Worm (Caenorhabditis elegans) whole organism, dauer: ENCODE results near the gene folt-1.
"Not testable (repeated sequence)": the region's sequence is repeated elsewhere in the genome, so short reads cannot be mapped to it uniquely, and the experiment has no call there.

ENCODE experiments used
- unc-62 ChIP-seq: sonication (generic microtip); optimal IDR thresholded peaks from 2 replicates; lab custom pipeline; 2017; ENCODE audit warnings: missing biosample characterization, missing genetic modification reagents, missing genetic modification characterization

Gene folt-1

DNA sequence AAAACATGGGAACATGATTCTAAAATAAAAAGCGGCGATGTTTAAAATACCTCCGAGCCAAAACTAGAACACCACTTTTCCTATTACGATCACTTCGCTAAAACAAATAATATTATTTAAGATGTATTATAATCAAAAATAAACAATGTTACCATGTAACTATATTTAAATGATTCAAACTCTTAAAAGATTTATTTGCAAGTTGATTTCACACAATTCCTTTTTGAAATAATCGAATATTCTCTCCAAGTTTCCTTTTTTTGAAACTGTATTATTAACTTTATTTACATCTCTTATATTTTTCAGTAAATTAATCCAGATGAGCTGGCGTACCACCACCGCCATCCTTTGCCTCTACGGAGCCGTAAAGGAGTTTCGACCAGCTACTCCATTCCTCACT lies at the start of gene folt-1:
TSS of gene folt-1 (plus strand) at position 301 of the 400 bp plus-strand sequence.
- no peak for TF ChIP-seq unc-62

DNA sequence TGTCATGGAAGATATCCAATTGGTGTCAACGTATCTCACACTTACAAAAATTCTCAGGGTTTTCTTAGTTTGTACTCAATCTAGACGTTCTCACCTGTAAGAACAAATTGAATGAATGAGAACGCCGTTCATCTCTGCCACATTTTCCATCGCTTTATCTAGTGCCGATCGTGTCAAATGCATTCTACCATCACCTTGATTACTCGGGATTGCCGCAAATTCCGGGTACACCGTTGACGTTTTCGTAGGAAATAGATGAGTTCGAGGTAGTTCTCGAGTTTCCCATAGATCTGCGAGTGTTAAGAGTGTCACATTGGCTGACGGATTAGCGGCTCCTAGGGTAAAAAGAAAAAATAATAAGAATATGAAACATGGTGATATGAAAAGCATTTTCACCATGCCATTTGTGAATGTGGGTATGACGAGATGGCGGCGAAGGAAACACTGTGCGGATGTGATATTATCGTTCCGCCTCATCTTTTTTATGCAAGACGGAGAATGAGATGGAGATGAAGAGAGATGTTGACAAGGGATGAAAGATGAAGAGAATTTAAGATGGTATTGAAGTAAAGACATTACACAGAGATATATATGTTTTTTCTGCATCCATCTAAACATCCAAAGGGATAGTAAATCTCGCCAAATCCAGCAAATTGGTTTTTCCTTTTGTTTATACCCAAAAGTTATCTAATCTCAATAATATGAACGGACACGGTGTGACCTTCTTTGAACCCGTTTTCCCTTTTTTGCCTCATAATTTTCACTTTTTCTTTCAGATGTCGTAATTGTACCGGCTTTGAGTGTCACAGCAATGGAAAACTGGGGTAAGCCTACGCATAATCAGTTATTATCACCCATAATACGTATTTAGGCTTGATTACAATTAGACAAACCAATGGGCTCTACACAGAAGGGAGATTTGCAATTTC lies 47.9 kb upstream of the folt-1 start, which contains the start of gene lact-8:
TSS of gene lact-8 (minus strand) at position 445 of the 929 bp plus-strand sequence.
- no peak for TF ChIP-seq unc-62

DNA sequence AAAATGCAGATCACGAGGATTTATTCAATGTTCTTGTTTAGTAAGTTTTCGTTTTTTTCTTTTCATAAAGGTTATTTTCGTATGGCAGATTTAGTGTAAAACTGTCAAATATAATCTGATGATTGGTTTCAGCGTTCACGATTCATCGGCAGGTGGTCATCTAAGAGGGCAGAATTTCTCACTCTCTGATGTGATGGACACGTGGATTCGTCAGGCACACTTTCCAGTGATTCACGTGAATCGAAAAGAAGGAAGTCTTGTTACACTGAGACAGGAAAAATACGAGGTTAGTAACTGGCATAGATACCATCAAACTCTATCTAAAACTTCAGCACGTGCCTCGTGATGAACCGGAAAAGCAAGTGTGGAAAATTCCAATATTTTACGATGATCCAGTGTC lies 46.6 kb upstream of the folt-1 start:
- no peak for TF ChIP-seq unc-62

DNA sequence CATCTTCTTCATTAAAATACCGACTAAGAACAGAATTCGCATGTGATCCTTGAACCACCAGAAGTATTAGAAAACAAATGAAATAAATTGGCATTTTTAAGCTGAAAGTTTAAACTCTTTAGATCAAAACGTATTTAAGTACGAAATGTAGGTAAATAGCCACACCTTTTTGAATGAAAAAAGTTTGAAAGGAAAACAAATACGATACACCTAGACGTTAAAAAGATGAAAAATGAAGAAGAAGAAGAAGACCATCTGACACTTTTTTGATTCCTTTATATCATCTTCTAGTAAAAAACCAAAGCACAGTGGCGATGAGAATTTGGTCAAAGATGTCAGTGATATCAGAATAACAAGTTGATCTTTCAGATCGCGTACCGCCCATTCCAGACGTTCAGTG lies 45.4 kb upstream of the folt-1 start, which contains the start of gene Y42A5A.3:
TSS of gene Y42A5A.3 (minus strand) at position 101 of the 400 bp plus-strand sequence.
- TF ChIP-seq unc-62, result no peak

DNA sequence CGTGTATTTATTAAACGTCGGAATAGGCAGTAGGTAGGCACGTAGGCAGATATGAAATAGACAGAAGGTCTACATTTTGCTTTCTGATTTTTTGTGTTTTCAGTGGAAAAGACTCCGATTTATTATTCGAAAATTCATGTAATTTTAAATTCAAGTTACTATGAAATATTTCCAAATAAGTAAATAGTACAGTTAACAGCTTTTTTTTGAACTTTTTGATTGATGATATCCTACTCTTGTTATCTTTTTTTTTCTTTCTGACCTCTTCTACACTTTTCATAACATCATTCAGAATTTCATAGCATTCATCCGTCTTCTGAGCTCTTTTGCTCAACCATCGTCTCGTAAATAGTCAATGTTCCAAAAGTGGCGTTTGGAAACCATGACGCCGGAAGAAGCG lies 42.7 kb upstream of the folt-1 start, which contains the start of gene cdkl-1:
TSS of gene cdkl-1 (plus strand) at position 301 of the 400 bp plus-strand sequence.
- TF ChIP-seq unc-62, result no peak

DNA sequence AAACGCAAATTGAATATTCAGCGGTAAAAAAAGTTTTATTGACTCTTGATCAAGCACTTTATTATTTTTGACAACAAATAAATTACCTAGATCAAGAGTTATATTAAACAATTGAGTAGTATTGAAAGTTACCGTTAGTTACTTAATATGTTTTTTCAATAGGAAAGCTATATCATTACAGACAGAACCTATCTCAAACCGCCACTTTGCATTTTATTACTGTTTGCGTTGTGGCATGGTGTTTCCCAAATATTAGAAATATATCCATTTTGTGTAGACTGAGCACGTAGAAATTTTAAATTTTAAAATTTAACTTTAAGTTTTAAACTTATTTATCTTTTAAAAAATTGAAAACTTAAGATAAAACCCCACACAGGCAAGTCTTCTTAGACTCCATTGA lies 36.9 kb upstream of the folt-1 start:
- no peak for TF ChIP-seq unc-62

DNA sequence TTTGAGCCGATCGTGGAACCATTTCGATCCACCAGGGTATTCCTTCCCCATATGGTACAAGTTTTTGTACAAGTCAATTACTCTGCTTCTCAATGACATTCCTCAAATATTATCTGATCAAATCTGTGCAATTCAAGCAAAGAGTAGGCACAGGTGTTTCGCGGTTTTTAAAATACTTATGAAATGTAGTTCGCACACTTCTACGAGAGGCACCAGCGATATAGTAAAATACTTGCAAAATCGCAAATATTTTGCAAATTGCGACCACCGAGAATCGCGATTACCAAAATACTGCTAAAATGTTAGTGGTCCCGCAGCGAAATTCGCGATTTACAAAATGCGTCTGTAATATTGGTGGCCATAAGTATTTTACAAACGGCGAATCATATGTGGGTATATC lies 31.6 kb upstream of the folt-1 start, which contains the start of gene Y42A5A.5:
TSS of gene Y42A5A.5 (minus strand) at position 101 of the 400 bp plus-strand sequence.
- not testable (repeated sequence) for TF ChIP-seq unc-62

DNA sequence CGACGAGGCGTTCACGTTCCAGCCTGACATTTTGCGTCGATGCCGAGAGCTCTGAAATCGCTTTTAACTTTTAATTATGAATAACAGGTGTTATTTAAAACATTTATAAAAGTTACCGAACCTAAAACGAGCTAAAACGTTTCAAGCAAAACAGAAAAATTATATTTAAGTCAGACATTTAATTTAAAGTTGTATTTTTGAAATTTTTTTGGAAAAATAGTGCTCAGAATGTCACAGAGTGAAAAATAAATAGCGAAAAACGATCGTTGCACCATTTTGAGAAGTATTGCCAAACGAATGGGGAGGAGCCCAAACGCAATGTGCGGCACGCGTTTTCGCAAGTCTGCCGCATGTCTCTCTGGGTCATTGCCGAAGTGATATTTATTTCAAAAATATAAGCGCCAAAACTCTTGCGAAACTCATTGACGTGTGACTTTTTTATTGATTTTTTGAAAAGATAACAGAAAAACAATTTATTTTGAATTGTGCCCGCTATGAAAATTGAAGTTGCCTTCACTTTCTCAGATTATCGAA lies 28.2 kb upstream of the folt-1 start, which contains the start of gene erfa-3:
TSS of gene erfa-3 (minus strand) at position 51 of the 534 bp plus-strand sequence.
- no peak for TF ChIP-seq unc-62

DNA sequence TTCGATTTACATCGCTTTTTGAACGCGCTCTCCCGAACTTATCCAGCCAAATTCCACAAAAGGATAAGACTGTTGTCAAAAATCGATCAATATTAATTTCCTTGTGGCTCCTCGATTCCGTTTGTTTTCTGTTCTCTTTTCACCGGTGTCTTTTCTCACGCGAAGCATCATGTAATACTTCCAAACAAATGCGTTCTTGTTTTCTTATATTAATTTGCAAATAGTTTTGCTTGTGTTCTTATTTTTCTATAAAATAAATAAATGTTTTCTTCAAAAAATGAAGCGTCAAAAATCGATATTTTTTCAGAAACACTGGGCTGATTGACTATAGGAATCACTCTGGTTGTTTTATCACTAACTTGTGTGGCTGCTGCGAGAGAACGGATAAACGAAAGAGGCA lies 27.7 kb upstream of the folt-1 start, which contains the start of gene math-33:
TSS of gene math-33 (plus strand) at position 301 of the 400 bp plus-strand sequence.
- no peak for TF ChIP-seq unc-62

DNA sequence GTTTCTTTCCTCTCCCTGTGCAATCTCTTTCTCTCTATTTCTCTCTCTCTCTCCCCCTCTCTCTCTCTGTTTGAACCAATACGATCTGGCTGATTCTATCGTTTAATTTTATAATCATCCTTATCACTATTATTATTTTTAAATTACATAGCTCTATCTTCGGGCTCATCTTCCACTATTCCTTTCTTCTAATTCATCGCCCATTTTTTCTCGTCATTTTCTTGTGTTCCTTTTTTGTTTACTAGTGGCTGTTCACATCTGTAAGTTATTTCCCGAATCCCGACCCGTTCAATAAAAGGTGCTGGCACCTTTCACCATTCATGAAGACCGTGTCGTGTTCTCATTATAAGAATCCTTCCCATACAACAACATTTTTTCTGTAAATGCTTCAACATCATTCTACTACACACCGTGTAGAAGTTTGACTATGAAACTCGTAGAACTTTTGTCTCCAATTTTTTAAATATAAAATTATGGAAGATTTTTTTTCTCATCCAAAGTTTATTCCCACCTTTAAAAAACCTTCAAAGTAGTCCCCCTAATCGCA lies 23.0 kb upstream of the folt-1 start:
- TF ChIP-seq unc-62, result no peak

DNA sequence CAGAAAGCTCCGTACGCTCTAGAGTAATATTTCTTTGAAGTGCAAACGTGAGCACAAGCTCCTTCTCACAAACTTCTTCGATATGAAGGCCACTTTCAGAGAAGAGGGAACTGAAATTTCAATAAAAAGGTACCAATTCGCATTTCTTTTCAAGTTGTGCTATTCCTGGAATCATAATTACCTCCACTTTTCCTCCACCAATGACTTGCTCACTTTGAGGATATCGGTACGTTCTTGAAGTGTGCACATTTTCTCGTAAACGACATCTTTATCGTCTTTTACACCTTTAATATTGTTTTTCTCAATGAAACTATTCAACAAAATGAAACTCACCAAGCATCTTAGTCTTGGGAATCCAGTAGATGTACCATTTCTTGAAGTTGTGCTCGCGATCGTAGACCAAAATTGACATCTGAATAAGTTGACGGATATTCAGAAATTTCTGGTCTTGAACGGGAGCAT lies 22.0 kb upstream of the folt-1 start, which contains the start of gene scb-1:
TSS of gene scb-1 (minus strand) at position 412 of the 462 bp plus-strand sequence.
- no peak for TF ChIP-seq unc-62

DNA sequence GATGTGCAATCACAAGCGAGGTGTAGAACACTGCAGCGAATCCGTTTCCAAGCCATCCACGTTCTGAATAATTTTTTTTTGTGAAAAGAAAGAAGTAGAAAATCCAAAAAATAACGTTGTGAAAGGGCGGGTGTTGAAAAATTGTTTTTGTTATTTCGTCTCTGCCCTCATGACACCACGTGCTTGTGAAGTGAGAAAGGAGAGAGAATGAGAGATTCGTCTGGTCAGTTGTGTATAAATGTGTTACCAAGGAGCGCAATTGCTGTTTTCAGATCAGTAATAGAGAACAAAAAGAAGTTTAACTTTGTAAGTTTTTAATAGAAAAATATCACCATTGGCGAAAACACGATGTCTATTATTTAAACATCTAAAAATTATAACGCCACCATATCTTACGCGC lies 20.0 kb upstream of the folt-1 start:
- TF ChIP-seq unc-62, result no peak

DNA sequence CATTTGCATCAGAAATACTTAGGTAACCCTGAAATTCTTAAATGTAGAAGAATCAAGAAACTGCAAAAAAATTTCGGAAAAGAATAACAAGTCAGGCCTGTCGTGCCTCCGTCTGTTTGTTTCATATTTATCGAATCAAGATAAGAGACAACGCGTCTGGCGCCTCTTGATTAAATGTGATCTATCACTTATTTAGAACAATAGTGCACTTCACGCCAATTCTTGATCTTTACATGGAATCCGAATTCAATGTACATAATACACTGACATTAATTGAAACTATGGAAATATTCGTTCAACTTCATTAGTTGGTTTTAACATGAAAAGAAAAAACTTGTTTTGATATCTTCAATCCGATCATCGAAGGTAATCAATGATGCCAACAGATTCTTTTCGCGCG lies 18.8 kb upstream of the folt-1 start, which contains the start of gene mboa-2:
TSS of gene mboa-2 (minus strand) at position 28 of the 400 bp plus-strand sequence.
- TF ChIP-seq unc-62, result no peak

DNA sequence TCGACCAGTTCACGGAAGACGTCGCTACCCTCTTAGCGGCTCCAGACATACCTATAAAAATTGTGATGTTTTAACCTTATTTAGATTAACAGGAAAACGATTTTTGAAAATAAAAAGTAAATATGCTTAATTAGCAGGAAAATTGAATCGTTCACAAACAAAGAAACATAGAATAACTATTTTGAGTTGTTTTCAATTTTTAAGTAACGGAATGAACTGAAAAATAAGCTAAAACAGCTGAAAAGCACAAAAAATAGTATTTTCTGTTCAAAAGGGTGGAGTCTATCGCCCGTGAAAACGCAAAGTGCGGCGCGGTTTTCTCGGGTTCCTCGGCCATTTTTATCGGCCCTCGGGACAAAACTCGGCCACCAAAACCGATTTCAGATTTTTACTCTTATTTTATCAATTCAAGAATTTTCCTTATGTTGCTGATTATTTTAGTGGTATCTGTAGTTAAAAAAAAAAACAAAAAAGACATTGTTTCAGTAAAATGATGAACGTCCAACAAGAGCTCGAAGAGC lies 17.4 kb upstream of the folt-1 start, which contains the start of the genes atp-5 and lmtr-3:
TSS of gene atp-5 (minus strand) at position 51 of the 521 bp plus-strand sequence.
TSS of gene lmtr-3 (plus strand) at position 370 of the 521 bp plus-strand sequence.
- no peak for TF ChIP-seq unc-62

DNA sequence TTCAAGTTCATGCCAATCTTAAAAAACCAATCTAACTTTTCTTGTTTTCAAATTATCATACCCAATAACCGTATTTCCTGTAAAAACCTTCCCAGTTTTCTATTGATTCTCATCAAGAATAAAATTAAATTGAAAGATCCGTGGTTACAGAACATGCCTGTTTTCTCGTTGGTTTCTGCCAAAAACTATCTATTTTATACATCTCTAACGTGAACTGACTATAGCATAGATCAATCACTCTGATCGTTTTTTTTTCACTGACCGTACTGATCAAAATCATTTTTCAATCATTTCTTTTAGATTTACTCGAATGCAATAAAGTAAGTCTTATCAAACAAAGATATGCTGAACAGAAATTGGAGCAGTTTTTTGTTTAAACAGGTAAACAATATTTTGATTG lies 16.4 kb upstream of the folt-1 start, which contains the start of gene C06H2.2:
TSS of gene C06H2.2 (plus strand) at position 301 of the 400 bp plus-strand sequence.
- no peak for TF ChIP-seq unc-62

DNA sequence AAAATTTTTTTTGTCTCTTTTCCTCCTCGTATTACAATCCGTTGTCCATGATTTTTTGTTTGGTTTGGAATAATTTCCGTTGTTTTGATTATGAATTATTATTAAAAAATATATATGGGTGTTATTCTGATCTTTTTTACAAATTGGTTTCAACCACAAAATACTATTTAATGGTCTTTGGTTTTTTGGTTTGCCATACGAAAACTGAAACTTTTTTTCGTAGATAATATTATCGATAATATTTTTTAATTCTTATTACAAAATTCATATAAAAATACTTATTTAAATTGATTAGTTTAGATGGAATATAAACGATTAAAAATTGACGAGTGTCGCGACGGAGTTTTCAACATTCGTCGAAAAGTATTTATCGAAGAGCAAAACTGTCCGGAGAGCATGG lies 14.1 kb upstream of the folt-1 start, which contains the start of gene jmjd-5:
TSS of gene jmjd-5 (plus strand) at position 301 of the 400 bp plus-strand sequence.
- TF ChIP-seq unc-62, result no peak
